Worm (Caenorhabditis elegans): ENCODE measurements around the gene cnp-2.

cnp-2 gene

ce11 chrII:12726704-12727103 is 33.9 kb upstream of the cnp-2 start:
- TF ChIP-seq lsy-2 (tag; optimal IDR thresholded peaks at IDR 0.05) (no peak), mab-5 (tag; optimal IDR thresholded peaks at IDR 0.05) (no peak), ces-1 (GFP tag; optimal IDR thresholded peaks at IDR 0.05) (no peak), hlh-1 (tag; optimal IDR thresholded peaks at IDR 0.05) (no peak), nhr-2 (tag; optimal IDR thresholded peaks at IDR 0.05) (no peak), ceh-83 (GFP tag; optimal IDR thresholded peaks at IDR 0.05) (no peak), blmp-1 (tag; optimal IDR thresholded peaks at IDR 0.05) (no peak), lin-32 (GFP tag; optimal IDR thresholded peaks at IDR 0.05) (no peak), bed-3 (GFP tag; optimal IDR thresholded peaks at IDR 0.05) (no peak), nhr-237 (tag; optimal IDR thresholded peaks at IDR 0.05) (no peak), tbx-8 (GFP tag; optimal IDR thresholded peaks at IDR 0.05) (no peak)

ce11 chrII:12727871-12728270 is 32.7 kb upstream of the cnp-2 start:
- TF ChIP-seq sem-2 (GFP tag; optimal IDR thresholded peaks at IDR 0.05) (no peak), mls-2 (tag; optimal IDR thresholded peaks at IDR 0.05) (no peak), lsy-2 (tag; optimal IDR thresholded peaks at IDR 0.05) (no peak), mep-1 (tag; optimal IDR thresholded peaks at IDR 0.05) (no peak), ces-1 (GFP tag; optimal IDR thresholded peaks at IDR 0.05) (no peak), ham-2 (GFP tag; optimal IDR thresholded peaks at IDR 0.05) (no peak), elt-1 (tag; optimal IDR thresholded peaks at IDR 0.05; ENCODE audit: borderline replicate concordance, insufficient read depth) (no peak), flh-1 (GFP tag; optimal IDR thresholded peaks at IDR 0.05) (no peak), M03D4.4 (tag; optimal IDR thresholded peaks at IDR 0.05) (no peak), blmp-1 (tag; optimal IDR thresholded peaks at IDR 0.05) (no peak), nhr-28 (tag; optimal IDR thresholded peaks at IDR 0.05) (no peak), nhr-12 (tag; optimal IDR thresholded peaks at IDR 0.05) (no peak), sptf-1 (tag; optimal IDR thresholded peaks at IDR 0.05) (no peak), nhr-2 (tag; optimal IDR thresholded peaks at IDR 0.05) (no peak), nhr-76 (tag; optimal IDR thresholded peaks at IDR 0.05) (no peak), hlh-1 (tag; optimal IDR thresholded peaks at IDR 0.05) (no peak), ceh-43 (GFP tag; optimal IDR thresholded peaks at IDR 0.05) (no peak), pha-4 (tag; optimal IDR thresholded peaks at IDR 0.05) (no peak)

ce11 chrII:12728608-12729007 is 32.0 kb upstream of the cnp-2 start:
- no peak for TF ChIP-seq hlh-1 (tag; optimal IDR thresholded peaks at IDR 0.05)
- TF ChIP-seq nhr-28 (tag; optimal IDR thresholded peaks at IDR 0.05), result no peak
- TF ChIP-seq sem-2 (GFP tag; optimal IDR thresholded peaks at IDR 0.05), result no peak
- TF ChIP-seq lin-32 (GFP tag; optimal IDR thresholded peaks at IDR 0.05), result no peak
- no peak for TF ChIP-seq zip-8 (tag; optimal IDR thresholded peaks at IDR 0.05)
- no peak for TF ChIP-seq ztf-11 (tag; optimal IDR thresholded peaks at IDR 0.05)
- no peak for TF ChIP-seq nhr-237 (tag; optimal IDR thresholded peaks at IDR 0.05)
- TF ChIP-seq drap-1 (GFP tag; optimal IDR thresholded peaks at IDR 0.05), result no peak
- no peak for TF ChIP-seq nhr-12 (tag; optimal IDR thresholded peaks at IDR 0.05)
- no peak for TF ChIP-seq ceh-39 (tag; optimal IDR thresholded peaks at IDR 0.05)
- TF ChIP-seq tbx-8 (GFP tag; optimal IDR thresholded peaks at IDR 0.05), result no peak
- TF ChIP-seq lin-13 (tag; optimal IDR thresholded peaks at IDR 0.05), result no peak
- TF ChIP-seq unc-62 (GFP tag; optimal IDR thresholded peaks at IDR 0.05), result no peak
- no peak for TF ChIP-seq ceh-83 (GFP tag; optimal IDR thresholded peaks at IDR 0.05)

- TF ChIP-seq cnd-1 (tag; optimal IDR thresholded peaks at IDR 0.05) (no peak), mab-5 (tag; optimal IDR thresholded peaks at IDR 0.05) (no peak), lin-13 (tag; optimal IDR thresholded peaks at IDR 0.05) (no peak), ces-1 (GFP tag; optimal IDR thresholded peaks at IDR 0.05) (no peak), hlh-1 (tag; optimal IDR thresholded peaks at IDR 0.05) (no peak), ceh-83 (GFP tag; optimal IDR thresholded peaks at IDR 0.05) (no peak), unc-39 (tag; optimal IDR thresholded peaks at IDR 0.05) (no peak), mls-2 (tag; optimal IDR thresholded peaks at IDR 0.05) (no peak), nhr-12 (tag; optimal IDR thresholded peaks at IDR 0.05) (no peak), flh-1 (GFP tag; optimal IDR thresholded peaks at IDR 0.05) (no peak), unc-120 (tag; optimal IDR thresholded peaks at IDR 0.05; ENCODE audit: poor library complexity, severe bottlenecking) (no peak), tbx-8 (GFP tag; optimal IDR thresholded peaks at IDR 0.05) (no peak), snpc-4 (tag; optimal IDR thresholded peaks at IDR 0.05) (no peak), pha-4 (tag; optimal IDR thresholded peaks at IDR 0.05) (no peak), elt-1 (tag; optimal IDR thresholded peaks at IDR 0.05; ENCODE audit: borderline replicate concordance, insufficient read depth) (no peak)
Measured at ce11 chrII:12729952-12730351, 30.6 kb upstream of the cnp-2 start.
